Worm (Caenorhabditis elegans): ENCODE data around the gene nhr-214.

DNA sequence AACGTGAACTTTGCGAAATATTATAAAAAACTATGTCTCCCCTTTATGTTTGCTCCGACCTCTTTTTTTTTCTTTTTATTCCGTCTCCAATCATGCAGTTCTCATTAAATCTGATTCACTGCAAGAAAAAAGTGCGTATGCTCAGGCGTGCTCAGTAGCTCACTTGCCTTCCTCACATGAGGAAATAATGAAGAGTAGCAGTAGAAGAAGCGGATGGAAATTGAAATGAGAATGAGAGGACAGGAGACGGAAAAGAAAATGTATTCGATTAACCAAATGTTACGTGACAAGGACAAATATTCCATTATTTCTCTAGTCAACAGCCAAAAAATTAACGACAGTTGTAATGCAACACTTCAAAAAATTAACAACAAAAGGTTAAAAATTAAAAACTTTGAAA, 11.2 kb upstream of the nhr-214 start:
- TF ChIP-seq ceh-48 (tag; optimal IDR thresholded peaks at IDR 0.05): no peak
- no peak for TF ChIP-seq ama-1 (optimal IDR thresholded peaks at IDR 0.05)
- no peak for TF ChIP-seq elt-4 (tag; optimal IDR thresholded peaks at IDR 0.05)
- no peak for TF ChIP-seq ets-4 (tag; optimal IDR thresholded peaks at IDR 0.05)
- TF ChIP-seq hlh-13 (GFP tag; optimal IDR thresholded peaks at IDR 0.05): no peak
- TF ChIP-seq ceh-18 (tag; optimal IDR thresholded peaks at IDR 0.05): no peak
- TF ChIP-seq pha-2 (tag; optimal IDR thresholded peaks at IDR 0.05): no peak
- no peak for TF ChIP-seq ceh-34 (tag; optimal IDR thresholded peaks at IDR 0.05)
